Worm (Caenorhabditis elegans): ENCODE measurements around the gene dnj-18.

The dnj-18 gene

ce11 chrIII:4699922-4700321 is 2.0 kb downstream of the dnj-18 start, which contains the start of gene sel-13:
sel-13 (minus strand) TSS chrIII:4700224.
- TF ChIP-seq snpc-4 (tag; optimal IDR thresholded peaks at IDR 0.05): no peak

- no peak for TF ChIP-seq unc-39 (tag; optimal IDR thresholded peaks at IDR 0.05)
- TF ChIP-seq nhr-76 (tag; optimal IDR thresholded peaks at IDR 0.05): no peak
- no peak for TF ChIP-seq mls-2 (tag; optimal IDR thresholded peaks at IDR 0.05)
- no peak for TF ChIP-seq elt-3 (tag; optimal IDR thresholded peaks at IDR 0.05)
- TF ChIP-seq bed-3 (GFP tag; optimal IDR thresholded peaks at IDR 0.05): no peak
Measured at ce11 chrIII:4703932-4704454, 6.1 kb downstream of the dnj-18 start, which contains the start of the genes clp-2 and mrpl-16. clp-2 (minus strand) TSS chrIII:4704025. mrpl-16 (plus strand) TSS chrIII:4704404.

DNA sequence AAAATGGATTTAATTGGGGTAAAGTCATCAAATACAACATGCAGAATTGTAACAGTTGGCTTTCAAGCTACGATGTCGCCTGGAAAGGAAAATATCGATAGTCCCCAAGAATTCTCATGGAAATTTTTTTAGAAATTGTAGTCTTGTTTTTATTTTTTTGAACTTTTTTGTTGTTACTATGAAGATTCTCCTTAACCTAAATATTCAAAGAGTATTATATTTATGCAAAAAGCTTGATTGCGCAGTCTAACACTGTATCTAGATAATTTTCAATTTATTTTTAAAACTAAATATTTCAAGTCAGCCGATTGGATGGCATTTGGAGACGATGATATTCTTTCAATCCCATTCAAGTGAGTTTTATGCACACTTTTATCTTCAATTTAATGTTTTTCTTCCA is 7.3 kb downstream of the dnj-18 start, which contains the start of gene pgap-2:
pgap-2 (plus strand) TSS at position 301 of the 400 bp plus-strand sequence.
- TF ChIP-seq M03D4.4 (tag; optimal IDR thresholded peaks at IDR 0.05) (no peak), nhr-237 (tag; optimal IDR thresholded peaks at IDR 0.05) (no peak), mls-2 (tag; optimal IDR thresholded peaks at IDR 0.05) (no peak), ces-1 (GFP tag; optimal IDR thresholded peaks at IDR 0.05) (no peak), lsy-2 (tag; optimal IDR thresholded peaks at IDR 0.05) (no peak), nhr-28 (tag; optimal IDR thresholded peaks at IDR 0.05) (no peak), pha-4 (tag; optimal IDR thresholded peaks at IDR 0.05) (no peak), nhr-12 (tag; optimal IDR thresholded peaks at IDR 0.05) (no peak), snpc-4 (tag; optimal IDR thresholded peaks at IDR 0.05) (no peak), tbx-8 (GFP tag; optimal IDR thresholded peaks at IDR 0.05) (no peak), elt-3 (tag; optimal IDR thresholded peaks at IDR 0.05) (no peak), sem-2 (GFP tag; optimal IDR thresholded peaks at IDR 0.05) (no peak), nhr-76 (tag; optimal IDR thresholded peaks at IDR 0.05) (no peak), hlh-1 (tag; optimal IDR thresholded peaks at IDR 0.05) (no peak), ceh-39 (tag; optimal IDR thresholded peaks at IDR 0.05) (no peak)

ce11 chrIII:4706678-4707077 is 8.8 kb downstream of the dnj-18 start, which contains the start of gene T04A8.13:
T04A8.13 (plus strand) TSS chrIII:4706978.
- TF ChIP-seq nhr-12 (tag; optimal IDR thresholded peaks at IDR 0.05): no peak
- no peak for TF ChIP-seq ham-2 (GFP tag; optimal IDR thresholded peaks at IDR 0.05)
- no peak for TF ChIP-seq pha-4 (tag; optimal IDR thresholded peaks at IDR 0.05)
- no peak for TF ChIP-seq nhr-237 (tag; optimal IDR thresholded peaks at IDR 0.05)
- no peak for TF ChIP-seq ces-1 (GFP tag; optimal IDR thresholded peaks at IDR 0.05)
- TF ChIP-seq ceh-43 (GFP tag; optimal IDR thresholded peaks at IDR 0.05): no peak
- TF ChIP-seq cnd-1 (tag; optimal IDR thresholded peaks at IDR 0.05): no peak
- TF ChIP-seq unc-39 (tag; optimal IDR thresholded peaks at IDR 0.05): no peak
- TF ChIP-seq sptf-1 (tag; optimal IDR thresholded peaks at IDR 0.05): no peak
- TF ChIP-seq lin-32 (GFP tag; optimal IDR thresholded peaks at IDR 0.05): no peak
- no peak for TF ChIP-seq drap-1 (GFP tag; optimal IDR thresholded peaks at IDR 0.05)
- TF ChIP-seq sem-2 (GFP tag; optimal IDR thresholded peaks at IDR 0.05): no peak
- no peak for TF ChIP-seq nhr-28 (tag; optimal IDR thresholded peaks at IDR 0.05)

ce11 chrIII:4708909-4709308 is 11.0 kb downstream of the dnj-18 start, which contains the start of gene T04A8.18:
T04A8.18 (plus strand) TSS chrIII:4709209.
- TF ChIP-seq ces-1 (GFP tag; optimal IDR thresholded peaks at IDR 0.05) (no peak), lsy-2 (tag; optimal IDR thresholded peaks at IDR 0.05) (no peak), sptf-1 (tag; optimal IDR thresholded peaks at IDR 0.05) (no peak), nhr-2 (tag; optimal IDR thresholded peaks at IDR 0.05) (no peak), elt-1 (tag; optimal IDR thresholded peaks at IDR 0.05; ENCODE audit: borderline replicate concordance, insufficient read depth) (no peak), ceh-83 (GFP tag; optimal IDR thresholded peaks at IDR 0.05) (no peak), nhr-12 (tag; optimal IDR thresholded peaks at IDR 0.05) (no peak)

ce11 chrIII:4715088-4715487 is 17.2 kb downstream of the dnj-18 start, which contains the start of gene him-18:
him-18 (minus strand) TSS chrIII:4715188.
- no peak for TF ChIP-seq mab-5 (tag; optimal IDR thresholded peaks at IDR 0.05)
- TF ChIP-seq nhr-28 (tag; optimal IDR thresholded peaks at IDR 0.05): no peak
- no peak for TF ChIP-seq pha-4 (tag; optimal IDR thresholded peaks at IDR 0.05)
- TF ChIP-seq nhr-76 (tag; optimal IDR thresholded peaks at IDR 0.05): no peak
- no peak for TF ChIP-seq hlh-1 (tag; optimal IDR thresholded peaks at IDR 0.05)
- TF ChIP-seq M03D4.4 (tag; optimal IDR thresholded peaks at IDR 0.05): no peak
- TF ChIP-seq lsy-2 (tag; optimal IDR thresholded peaks at IDR 0.05): no peak
- TF ChIP-seq ham-2 (GFP tag; optimal IDR thresholded peaks at IDR 0.05): no peak
- TF ChIP-seq mep-1 (tag; optimal IDR thresholded peaks at IDR 0.05): no peak
- TF ChIP-seq lin-13 (tag; optimal IDR thresholded peaks at IDR 0.05): no peak
- no peak for TF ChIP-seq elt-3 (tag; optimal IDR thresholded peaks at IDR 0.05)
- TF ChIP-seq tbx-8 (GFP tag; optimal IDR thresholded peaks at IDR 0.05): no peak
- no peak for TF ChIP-seq ztf-11 (tag; optimal IDR thresholded peaks at IDR 0.05)
- TF ChIP-seq unc-39 (tag; optimal IDR thresholded peaks at IDR 0.05): no peak
- TF ChIP-seq ceh-39 (tag; optimal IDR thresholded peaks at IDR 0.05): no peak
- no peak for TF ChIP-seq nhr-237 (tag; optimal IDR thresholded peaks at IDR 0.05)
- TF ChIP-seq sem-2 (GFP tag; optimal IDR thresholded peaks at IDR 0.05): no peak
- TF ChIP-seq sptf-1 (tag; optimal IDR thresholded peaks at IDR 0.05): no peak
- TF ChIP-seq mls-2 (tag; optimal IDR thresholded peaks at IDR 0.05): no peak

All from whole organism, mixed stage, embryonic.